Worm (Caenorhabditis elegans): ENCODE results near the gene srh-25.

srh-25 gene

ce11 chrV:12467755-12468154 lies 34.1 kb upstream of the srh-25 start:
- TF ChIP-seq sea-1 (GFP tag; conservative IDR thresholded peaks at IDR 0.05) (no peak), hmg-4 (GFP tag; optimal IDR thresholded peaks at IDR 0.05) (no peak), ceh-36 (tag; optimal IDR thresholded peaks at IDR 0.05) (no peak), B0310.2 (tag; optimal IDR thresholded peaks at IDR 0.05) (no peak), tra-4 (tag; optimal IDR thresholded peaks at IDR 0.05) (no peak), pes-1 (GFP tag; IDR thresholded peaks at IDR 0.05) (no peak), ceh-13 (GFP tag; optimal IDR thresholded peaks at IDR 0.05) (no peak)

- TF ChIP-seq ceh-13 (GFP tag; optimal IDR thresholded peaks at IDR 0.05) (no peak), hnd-1 (tag; optimal IDR thresholded peaks at IDR 0.05) (no peak), tbx-11 (GFP tag; IDR thresholded peaks at IDR 0.05) (no peak), tra-4 (tag; optimal IDR thresholded peaks at IDR 0.05) (no peak)
These were observed 33.0 kb upstream of the srh-25 start for ce11 chrV:12466653-12467052.

ce11 chrV:12465399-12465798 lies 31.8 kb upstream of the srh-25 start:
- TF ChIP-seq ama-1 (optimal IDR thresholded peaks at IDR 0.05) = no peak
- TF ChIP-seq hmg-4 (GFP tag; optimal IDR thresholded peaks at IDR 0.05) = peak; percentile 43

- TF ChIP-seq ceh-36 (tag; optimal IDR thresholded peaks at IDR 0.05) (no peak), hnd-1 (tag; optimal IDR thresholded peaks at IDR 0.05) (no peak), tbx-37 (GFP tag; conservative IDR thresholded peaks at IDR 0.05) (no peak), sea-1 (GFP tag; conservative IDR thresholded peaks at IDR 0.05) (no peak), hmg-4 (GFP tag; optimal IDR thresholded peaks at IDR 0.05) (no peak), hmbx-1 (tag; optimal IDR thresholded peaks at IDR 0.05) (no peak), ceh-13 (GFP tag; optimal IDR thresholded peaks at IDR 0.05) (no peak), ama-1 (optimal IDR thresholded peaks at IDR 0.05) (no peak), tbx-11 (GFP tag; IDR thresholded peaks at IDR 0.05) (no peak), scrt-1 (GFP tag; IDR thresholded peaks at IDR 0.05) (no peak), aly-1 (tag; optimal IDR thresholded peaks at IDR 0.05) (no peak)
These were observed 29.3 kb upstream of the srh-25 start, which contains the start of gene egl-10 for ce11 chrV:12462908-12463307. egl-10 (minus strand) TSS chrV:12463008.

ce11 chrV:12460583-12460982 lies 27.0 kb upstream of the srh-25 start:
- TF ChIP-seq pes-1 (GFP tag; IDR thresholded peaks at IDR 0.05) (no peak), tra-4 (tag; optimal IDR thresholded peaks at IDR 0.05) (no peak), F13C5.2 (tag; optimal IDR thresholded peaks at IDR 0.05) (no peak), tbx-37 (GFP tag; conservative IDR thresholded peaks at IDR 0.05) (no peak), ceh-36 (tag; optimal IDR thresholded peaks at IDR 0.05) (no peak), flt-1 (GFP tag; IDR thresholded peaks at IDR 0.05) (no peak), aly-1 (tag; optimal IDR thresholded peaks at IDR 0.05) (no peak)

ce11 chrV:12455695-12456094 lies 22.1 kb upstream of the srh-25 start:
- TF ChIP-seq flt-1 (GFP tag; IDR thresholded peaks at IDR 0.05) (no peak), hnd-1 (tag; optimal IDR thresholded peaks at IDR 0.05) (no peak), ceh-36 (tag; optimal IDR thresholded peaks at IDR 0.05) (no peak), F13C5.2 (tag; optimal IDR thresholded peaks at IDR 0.05) (no peak)

ce11 chrV:12450441-12450840 lies 16.8 kb upstream of the srh-25 start, which contains the start of gene F28C1.1:
F28C1.1 (plus strand) TSS chrV:12450805.
- TF ChIP-seq F13C5.2 (tag; optimal IDR thresholded peaks at IDR 0.05) = peak; percentile 17
- no peak for TF ChIP-seq ets-7 (tag; optimal IDR thresholded peaks at IDR 0.05)

ce11 chrV:12449902-12450301 lies 16.3 kb upstream of the srh-25 start, which contains the start of gene C54D10.10:
C54D10.10 (minus strand) TSS chrV:12450002.
- TF ChIP-seq ceh-36 (tag; optimal IDR thresholded peaks at IDR 0.05) (no peak), ets-7 (tag; optimal IDR thresholded peaks at IDR 0.05) (no peak), sea-1 (GFP tag; conservative IDR thresholded peaks at IDR 0.05) (no peak), tra-4 (tag; optimal IDR thresholded peaks at IDR 0.05) (no peak), flt-1 (GFP tag; IDR thresholded peaks at IDR 0.05) (no peak), hnd-1 (tag; optimal IDR thresholded peaks at IDR 0.05) (no peak), scrt-1 (GFP tag; IDR thresholded peaks at IDR 0.05) (no peak), hmbx-1 (tag; optimal IDR thresholded peaks at IDR 0.05) (no peak), ama-1 (optimal IDR thresholded peaks at IDR 0.05) (no peak), tbx-11 (GFP tag; IDR thresholded peaks at IDR 0.05) (no peak), F13C5.2 (tag; optimal IDR thresholded peaks at IDR 0.05) (no peak), hmg-4 (GFP tag; optimal IDR thresholded peaks at IDR 0.05) (no peak), B0310.2 (tag; optimal IDR thresholded peaks at IDR 0.05) (no peak), pes-1 (GFP tag; IDR thresholded peaks at IDR 0.05) (no peak), ceh-13 (GFP tag; optimal IDR thresholded peaks at IDR 0.05) (no peak), aly-1 (tag; optimal IDR thresholded peaks at IDR 0.05) (no peak), tbx-37 (GFP tag; conservative IDR thresholded peaks at IDR 0.05) (no peak)

ce11 chrV:12446895-12447294 lies 13.3 kb upstream of the srh-25 start, which contains the start of the genes pals-38 and C54D10.9:
pals-38 (minus strand) TSS chrV:12446995.
C54D10.9 (plus strand) TSS chrV:12447153.
- TF ChIP-seq scrt-1 (GFP tag; IDR thresholded peaks at IDR 0.05) (no peak), ets-7 (tag; optimal IDR thresholded peaks at IDR 0.05) (no peak)

- TF ChIP-seq ets-7 (tag; optimal IDR thresholded peaks at IDR 0.05) (no peak), hmg-4 (GFP tag; optimal IDR thresholded peaks at IDR 0.05) (no peak), flt-1 (GFP tag; IDR thresholded peaks at IDR 0.05) (no peak), F13C5.2 (tag; optimal IDR thresholded peaks at IDR 0.05) (no peak), pes-1 (GFP tag; IDR thresholded peaks at IDR 0.05) (no peak)
These were observed 10.1 kb upstream of the srh-25 start, which contains the start of gene pals-39 for ce11 chrV:12443754-12444153. pals-39 (minus strand) TSS chrV:12443854.
